Worm (Caenorhabditis elegans) whole organism, mixed stage, embryonic: ENCODE measurements around the gene ncl-1.

Source experiments
- blmp-1 ChIP-seq: fragments of 150-350 bp; optimal IDR thresholded peaks from 2 replicates; lab custom pipeline; 2014; ENCODE audit warnings: missing biosample characterization, missing genetic modification characterization
- lsy-2 ChIP-seq: fragments of 150-350 bp; optimal IDR thresholded peaks from 2 replicates; lab custom pipeline; 2014; ENCODE audit warnings: missing biosample characterization, missing genetic modification characterization
- nhr-28 ChIP-seq: fragments of 150-350 bp; optimal IDR thresholded peaks from 2 replicates; lab custom pipeline; 2014; ENCODE audit warnings: missing biosample characterization, missing genetic modification characterization
- pha-4 ChIP-seq: fragments of 150-350 bp; optimal IDR thresholded peaks from 2 replicates; lab custom pipeline; 2018; ENCODE audit warnings: missing biosample characterization, missing genetic modification reagents, missing genetic modification characterization
- unc-62 ChIP-seq: fragments of 150-350 bp; optimal IDR thresholded peaks from 2 replicates; lab custom pipeline; 2014; ENCODE audit warnings: missing biosample characterization, missing genetic modification reagents, missing genetic modification characterization

ce11 chrIII:7772901-7773300 lies 53.4 kb downstream of the ncl-1 start, which contains the start of the genes ZK686.6 and ZK686.1:
- TF ChIP-seq nhr-28 (tag; lab: Kevin White, UChicago) (no peak), unc-62 (no peak), pha-4 (tag; lab: Kevin White, UChicago) (no peak), blmp-1 (tag; lab: Kevin White, UChicago) (no peak), lsy-2 (tag; lab: Kevin White, UChicago) (no peak)
